Fruit fly (Drosophila melanogaster): ENCODE data around the gene CG42752.

Gene CG42752

dm6 chr2L:18705617-18706046 lies 34.3 kb downstream of the CG42752 start, which contains the start of gene Jwa (continued):
- TF ChIP-seq CG10209 (GFP tag; optimal IDR thresholded peaks at IDR 0.05) (peak; percentile 95), gce (GFP tag; IDR thresholded peaks at IDR 0.05) (0 out of 3 replicates have a peak, but pooled peaks have one; percentile 35), caup (GFP tag; optimal IDR thresholded peaks at IDR 0.05; ENCODE audit: severe bottlenecking) (peak; percentile 91), pnt (GFP tag; optimal IDR thresholded peaks at IDR 0.05) (peak; percentile 91), Atf6 (GFP tag; IDR thresholded peaks at IDR 0.05) (peak; percentile 82), lab (GFP tag; optimal IDR thresholded peaks at IDR 0.05) (peak; percentile 81), CG10979 (tag; optimal IDR thresholded peaks at IDR 0.05) (peak; percentile 88), H15 (GFP tag; IDR thresholded peaks at IDR 0.05) (peak; percentile 88), her (GFP tag; optimal IDR thresholded peaks at IDR 0.05) (peak; percentile 61), lilli (GFP tag; optimal IDR thresholded peaks at IDR 0.05) (peak; percentile 97), Deaf1 (tag; optimal IDR thresholded peaks at IDR 0.05) (peak; percentile 56), bowl (GFP tag; IDR thresholded peaks at IDR 0.05) (peak; percentile 90), NFAT (GFP tag; IDR thresholded peaks at IDR 0.05) (peak; percentile 92), Poxn (GFP tag; IDR thresholded peaks at IDR 0.05) (peak; percentile 83), HLH3B (GFP tag; IDR thresholded peaks at IDR 0.05) (peak; percentile 94), fd102C (GFP tag; optimal IDR thresholded peaks at IDR 0.05) (peak; percentile 61), Oaz (GFP tag; IDR thresholded peaks at IDR 0.05) (peak; percentile 81), amos (GFP tag; IDR thresholded peaks at IDR 0.05; ENCODE audit: partially characterized antibody) (peak; percentile 97), CG6765 (GFP tag; optimal IDR thresholded peaks at IDR 0.05) (peak; percentile 15), CG8359 (GFP tag; optimal IDR thresholded peaks at IDR 0.05; ENCODE audit: borderline replicate concordance) (peak; percentile 10), bcd (GFP tag; optimal IDR thresholded peaks at IDR 0.05) (peak; percentile 78), exex (tag; optimal IDR thresholded peaks at IDR 0.05) (no peak), NC2α (GFP tag; optimal IDR thresholded peaks at IDR 0.05) (peak; percentile 43), da (GFP tag; optimal IDR thresholded peaks at IDR 0.05) (peak; percentile 58), C15 (GFP tag; IDR thresholded peaks at IDR 0.05) (peak; percentile 87), abd-A (tag; optimal IDR thresholded peaks at IDR 0.05) (no peak), CG10543 (GFP tag; optimal IDR thresholded peaks at IDR 0.05) (peak; percentile 94), H2.0 (GFP tag; IDR thresholded peaks at IDR 0.05) (peak; percentile 92), CG18619 (GFP tag; optimal IDR thresholded peaks at IDR 0.05) (peak; percentile 79), pum (GFP tag; optimal IDR thresholded peaks at IDR 0.05) (peak; percentile 96), cwo (GFP tag; optimal IDR thresholded peaks at IDR 0.05) (peak; percentile 61), CG17186 (GFP tag; optimal IDR thresholded peaks at IDR 0.05) (peak; percentile 36), CG10431 (GFP tag; optimal IDR thresholded peaks at IDR 0.05) (peak; percentile 52), sc (optimal IDR thresholded peaks at IDR 0.05) (no peak), sc (GFP tag; optimal IDR thresholded peaks at IDR 0.05) (peak; percentile 86), CG11085 (GFP tag; IDR thresholded peaks at IDR 0.05) (peak; percentile 90), odd (GFP tag; optimal IDR thresholded peaks at IDR 0.05) (peak; percentile 57), CG2678 (tag; optimal IDR thresholded peaks at IDR 0.05) (peak; percentile 85), pros (GFP tag; optimal IDR thresholded peaks at IDR 0.05) (no peak), CG3847 (GFP tag; IDR thresholded peaks at IDR 0.05) (peak; percentile 96), CG17802 (tag; optimal IDR thresholded peaks at IDR 0.05) (peak; percentile 47), Antp (GFP tag; optimal IDR thresholded peaks at IDR 0.05) (peak; percentile 94), BtbVII (GFP tag; optimal IDR thresholded peaks at IDR 0.05) (no peak), Aef1 (GFP tag; IDR thresholded peaks at IDR 0.05) (peak; percentile 91), Fer2 (tag; optimal IDR thresholded peaks at IDR 0.05) (peak; percentile 70), bigmax (GFP tag; optimal IDR thresholded peaks at IDR 0.05) (no peak), CG12299 (tag; optimal IDR thresholded peaks at IDR 0.05) (peak; percentile 65), CG1647 (GFP tag; optimal IDR thresholded peaks at IDR 0.05) (peak; percentile 84), CoRest (tag; optimal IDR thresholded peaks at IDR 0.05) (peak; percentile 93), CG12769 (tag; optimal IDR thresholded peaks at IDR 0.05) (peak; percentile 84)

Data from whole organism, embryonic.